Fruit fly (Drosophila melanogaster): ENCODE data around the gene Acp62F.

Gene Acp62F

DNA sequence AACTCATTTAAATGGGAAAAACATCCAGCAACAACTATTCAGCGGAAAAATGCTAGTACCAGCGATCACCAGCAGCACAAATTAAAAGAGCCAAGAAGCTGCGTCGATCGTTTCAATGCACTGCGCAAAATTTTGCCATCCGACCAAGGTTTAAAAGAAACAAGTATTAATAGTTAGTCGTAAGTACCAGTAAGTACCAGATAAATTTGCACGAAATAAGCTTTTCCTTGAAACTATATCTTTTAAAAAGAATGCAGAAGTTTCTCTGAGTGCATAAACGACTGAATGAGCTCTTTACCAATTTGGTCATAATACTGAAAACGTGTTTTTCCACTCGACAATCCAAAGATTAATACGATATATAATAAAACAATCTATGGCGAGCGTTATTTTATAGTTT is 6.3 kb upstream of the Acp62F start:
- TF ChIP-seq CG9948 (tag; optimal IDR thresholded peaks at IDR 0.05) (no peak), CG12605 (GFP tag; IDR thresholded peaks at IDR 0.05) (peak; percentile 30; the same call in 1 of the 2 replicates), CG32121 (GFP tag; IDR thresholded peaks at IDR 0.05) (peak; percentile 82), Ets98B (GFP tag; IDR thresholded peaks at IDR 0.05) (peak; percentile 80), CG34367 (tag; optimal IDR thresholded peaks at IDR 0.05) (no peak), Pif1B (GFP tag; optimal IDR thresholded peaks at IDR 0.05) (peak; percentile 14), CG17806 (tag; optimal IDR thresholded peaks at IDR 0.05) (no peak), D1 (tag; optimal IDR thresholded peaks at IDR 0.05) (no peak), gl (tag; optimal IDR thresholded peaks at IDR 0.05) (no peak), rn (GFP tag; IDR thresholded peaks at IDR 0.05) (0 out of 2 replicates have a peak, but pooled peaks have one; percentile 15), CG4496 (GFP tag; IDR thresholded peaks at IDR 0.05) (peak; percentile 86), EcR (GFP tag; optimal IDR thresholded peaks at IDR 0.05) (no peak), Pif1A (GFP tag; optimal IDR thresholded peaks at IDR 0.05) (peak; percentile 46), CG8159 (tag; optimal IDR thresholded peaks at IDR 0.05) (peak; percentile 14), fd96Ca (GFP tag; IDR thresholded peaks at IDR 0.05) (peak; percentile 77; the same call in 2 of the 3 replicates), CG8301 (tag; optimal IDR thresholded peaks at IDR 0.05) (peak; percentile 45), CG10348 (GFP tag; IDR thresholded peaks at IDR 0.05) (0 out of 2 replicates have a peak, but pooled peaks have one; percentile 38), CG14655 (GFP tag; optimal IDR thresholded peaks at IDR 0.05) (peak; percentile 54), CG15710 (tag; optimal IDR thresholded peaks at IDR 0.05) (no peak), Snoo (tag; optimal IDR thresholded peaks at IDR 0.05) (no peak), CG13204 (GFP tag; optimal IDR thresholded peaks at IDR 0.05) (no peak)

DNA sequence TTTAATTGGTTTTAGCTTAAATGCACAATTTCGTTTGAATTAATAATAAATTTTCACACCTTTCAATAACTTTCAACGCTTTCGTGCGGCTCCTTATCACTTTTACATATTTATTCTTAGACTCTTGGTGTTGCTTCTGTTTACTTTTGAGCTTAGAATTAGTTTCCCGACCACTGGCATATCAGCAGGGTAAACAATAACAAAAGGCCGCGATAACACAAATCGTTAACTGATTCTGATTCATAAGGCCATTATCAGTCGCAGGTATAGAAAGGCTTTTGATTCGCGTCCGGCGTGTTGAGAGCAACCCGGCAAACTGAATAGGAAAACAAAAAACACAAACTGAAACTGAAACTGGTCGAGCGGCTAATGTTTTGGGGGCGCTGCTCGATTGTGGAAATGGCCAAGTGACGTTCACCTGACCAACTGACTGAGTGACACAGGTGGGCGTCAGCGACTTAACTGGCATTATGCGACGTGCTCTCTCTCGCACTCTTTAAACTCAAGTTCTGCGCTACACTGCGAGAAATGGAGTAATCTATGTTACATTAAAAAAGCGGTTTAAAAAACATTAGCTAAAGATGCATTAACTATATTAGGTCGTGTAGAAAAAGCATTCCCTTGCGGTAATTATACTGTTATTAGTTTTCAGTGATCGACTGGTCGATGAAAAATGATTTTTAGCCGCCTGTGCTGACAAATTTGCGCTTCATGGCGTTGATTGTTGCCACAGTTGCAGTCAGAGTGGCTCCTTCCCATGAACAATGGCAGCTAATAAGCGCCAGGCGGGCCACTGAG is 5.0 kb upstream of the Acp62F start:
- TF ChIP-seq CG12605 (GFP tag; IDR thresholded peaks at IDR 0.05), result no peak
- peak; percentile 9 for TF ChIP-seq CG14655 (GFP tag; optimal IDR thresholded peaks at IDR 0.05)
- TF ChIP-seq Ets98B (GFP tag; IDR thresholded peaks at IDR 0.05), result no peak
- no peak for TF ChIP-seq CG10348 (GFP tag; IDR thresholded peaks at IDR 0.05)
- no peak for TF ChIP-seq CG17806 (tag; optimal IDR thresholded peaks at IDR 0.05)
- peak; percentile 8 for TF ChIP-seq CG8159 (tag; optimal IDR thresholded peaks at IDR 0.05)
- peak; percentile 6 for TF ChIP-seq CG8301 (tag; optimal IDR thresholded peaks at IDR 0.05)
- TF ChIP-seq Snoo (tag; optimal IDR thresholded peaks at IDR 0.05), result no peak
- TF ChIP-seq rn (GFP tag; IDR thresholded peaks at IDR 0.05), result no peak
- TF ChIP-seq gl (tag; optimal IDR thresholded peaks at IDR 0.05), result no peak
- peak; percentile 71 for TF ChIP-seq CG4496 (GFP tag; IDR thresholded peaks at IDR 0.05)
- no peak for TF ChIP-seq CG15710 (tag; optimal IDR thresholded peaks at IDR 0.05)
- no peak for TF ChIP-seq D1 (tag; optimal IDR thresholded peaks at IDR 0.05)
- TF ChIP-seq Pif1A (GFP tag; optimal IDR thresholded peaks at IDR 0.05), result no peak
- TF ChIP-seq CG34367 (tag; optimal IDR thresholded peaks at IDR 0.05), result no peak
- TF ChIP-seq CG9948 (tag; optimal IDR thresholded peaks at IDR 0.05), result peak; percentile 18
- no peak for TF ChIP-seq Pif1B (GFP tag; optimal IDR thresholded peaks at IDR 0.05)
- TF ChIP-seq CG13204 (GFP tag; optimal IDR thresholded peaks at IDR 0.05), result no peak
- TF ChIP-seq CG32121 (GFP tag; IDR thresholded peaks at IDR 0.05), result peak; percentile 70
- peak; percentile 58; the same call in 1 of the 3 replicates for TF ChIP-seq fd96Ca (GFP tag; IDR thresholded peaks at IDR 0.05)
- no peak for TF ChIP-seq EcR (GFP tag; optimal IDR thresholded peaks at IDR 0.05)

DNA sequence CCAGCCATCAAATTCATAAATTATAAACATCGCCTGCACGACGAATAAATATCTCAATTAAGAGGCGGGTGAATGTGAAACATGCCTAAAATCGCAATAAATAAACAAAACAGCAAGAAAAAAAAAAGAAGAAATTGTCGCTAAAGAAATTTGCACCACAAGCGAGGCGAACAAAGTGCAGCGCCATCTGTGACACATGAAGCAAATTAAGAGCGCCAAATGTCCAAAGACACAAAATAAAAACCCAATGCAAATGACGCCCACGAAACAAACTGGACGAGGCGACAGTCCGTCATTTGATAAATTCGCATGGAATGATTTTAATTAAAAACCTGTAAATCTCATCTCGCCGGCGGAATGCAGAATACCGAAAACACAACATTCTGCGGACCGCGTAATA is 4.2 kb downstream of the Acp62F start:
- TF ChIP-seq D1 (tag; optimal IDR thresholded peaks at IDR 0.05), result no peak
- no peak for TF ChIP-seq CG17806 (tag; optimal IDR thresholded peaks at IDR 0.05)
- TF ChIP-seq fd96Ca (GFP tag; IDR thresholded peaks at IDR 0.05), result no peak
- no peak for TF ChIP-seq CG12605 (GFP tag; IDR thresholded peaks at IDR 0.05)
- no peak for TF ChIP-seq CG32121 (GFP tag; IDR thresholded peaks at IDR 0.05)
- no peak for TF ChIP-seq CG4496 (GFP tag; IDR thresholded peaks at IDR 0.05)
- TF ChIP-seq CG8159 (tag; optimal IDR thresholded peaks at IDR 0.05), result no peak
- TF ChIP-seq Pif1B (GFP tag; optimal IDR thresholded peaks at IDR 0.05), result no peak
- no peak for TF ChIP-seq gl (tag; optimal IDR thresholded peaks at IDR 0.05)
- no peak for TF ChIP-seq CG13204 (GFP tag; optimal IDR thresholded peaks at IDR 0.05)
- no peak for TF ChIP-seq CG10348 (GFP tag; IDR thresholded peaks at IDR 0.05)
- TF ChIP-seq Pif1A (GFP tag; optimal IDR thresholded peaks at IDR 0.05), result no peak
- no peak for TF ChIP-seq rn (GFP tag; IDR thresholded peaks at IDR 0.05)
- TF ChIP-seq CG14655 (GFP tag; optimal IDR thresholded peaks at IDR 0.05), result no peak
- no peak for TF ChIP-seq CG34367 (tag; optimal IDR thresholded peaks at IDR 0.05)
- no peak for TF ChIP-seq CG9948 (tag; optimal IDR thresholded peaks at IDR 0.05)
- no peak for TF ChIP-seq Ets98B (GFP tag; IDR thresholded peaks at IDR 0.05)
- no peak for TF ChIP-seq EcR (GFP tag; optimal IDR thresholded peaks at IDR 0.05)
- TF ChIP-seq Snoo (tag; optimal IDR thresholded peaks at IDR 0.05), result no peak

DNA sequence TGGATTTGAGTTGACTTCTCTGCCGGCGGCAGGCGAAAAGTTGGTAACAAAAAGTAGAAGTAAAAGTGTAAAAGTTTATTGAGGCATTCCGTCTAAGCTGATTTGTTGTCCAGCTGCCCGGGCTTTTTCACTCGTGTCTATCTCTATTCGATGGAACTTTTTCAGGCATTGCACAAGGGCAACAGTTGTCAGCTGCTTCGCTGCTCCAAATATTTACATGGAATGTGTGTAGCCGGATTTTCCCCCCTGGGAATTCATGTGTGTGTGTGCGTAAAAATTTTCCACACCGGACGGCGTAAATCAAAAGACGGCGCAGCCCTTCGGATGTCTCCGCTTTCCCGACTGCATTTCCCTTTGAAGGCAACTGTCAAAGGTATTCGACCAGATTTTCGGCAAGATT is 5.4 kb downstream of the Acp62F start:
- TF ChIP-seq CG8301 (tag; optimal IDR thresholded peaks at IDR 0.05) (no peak), gl (tag; optimal IDR thresholded peaks at IDR 0.05) (no peak), Ets98B (GFP tag; IDR thresholded peaks at IDR 0.05) (no peak), CG13204 (GFP tag; optimal IDR thresholded peaks at IDR 0.05) (no peak), CG12605 (GFP tag; IDR thresholded peaks at IDR 0.05) (no peak), fd96Ca (GFP tag; IDR thresholded peaks at IDR 0.05) (no peak), CG9948 (tag; optimal IDR thresholded peaks at IDR 0.05) (no peak), rn (GFP tag; IDR thresholded peaks at IDR 0.05) (no peak), D1 (tag; optimal IDR thresholded peaks at IDR 0.05) (no peak)

DNA sequence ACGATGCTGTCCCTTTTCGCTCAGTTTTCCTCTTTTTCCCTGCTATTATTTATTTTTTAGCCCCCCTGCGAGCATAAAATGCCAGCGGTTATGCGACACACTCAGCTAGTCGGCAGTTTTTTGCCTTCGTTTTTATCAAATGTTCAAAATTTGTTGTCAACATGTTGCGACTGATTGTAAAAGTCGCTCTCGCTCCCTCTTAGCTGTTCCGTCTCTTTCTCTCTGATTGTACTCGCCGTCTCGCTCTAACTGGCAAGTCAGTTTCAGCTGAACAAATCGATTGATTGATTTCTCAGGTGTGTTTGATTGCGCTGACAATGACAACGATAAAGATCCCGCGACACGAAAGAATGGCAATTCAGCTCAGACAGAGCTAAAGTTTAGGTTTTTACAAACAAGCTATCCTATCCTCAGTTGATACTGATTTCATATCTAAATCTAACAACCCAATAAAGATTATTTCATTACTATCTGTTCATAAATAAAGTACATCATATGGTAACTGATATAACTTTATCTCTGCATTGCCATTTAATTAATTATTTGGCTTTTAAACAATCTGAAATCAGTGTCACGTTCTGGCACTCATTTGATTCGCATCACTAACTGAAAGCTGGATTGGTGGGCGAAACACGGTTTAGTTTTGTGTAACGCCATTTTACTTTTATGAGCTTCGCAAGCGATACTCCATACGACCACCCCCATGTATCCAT is 6.3 kb downstream of the Acp62F start:
- TF ChIP-seq Ets98B (GFP tag; IDR thresholded peaks at IDR 0.05) (no peak), gl (tag; optimal IDR thresholded peaks at IDR 0.05) (no peak), CG8301 (tag; optimal IDR thresholded peaks at IDR 0.05) (no peak), fd96Ca (GFP tag; IDR thresholded peaks at IDR 0.05) (no peak), CG9948 (tag; optimal IDR thresholded peaks at IDR 0.05) (no peak), D1 (tag; optimal IDR thresholded peaks at IDR 0.05) (no peak)
